Worm (Caenorhabditis elegans): ENCODE data around the gene cyp-13A10.

DNA sequence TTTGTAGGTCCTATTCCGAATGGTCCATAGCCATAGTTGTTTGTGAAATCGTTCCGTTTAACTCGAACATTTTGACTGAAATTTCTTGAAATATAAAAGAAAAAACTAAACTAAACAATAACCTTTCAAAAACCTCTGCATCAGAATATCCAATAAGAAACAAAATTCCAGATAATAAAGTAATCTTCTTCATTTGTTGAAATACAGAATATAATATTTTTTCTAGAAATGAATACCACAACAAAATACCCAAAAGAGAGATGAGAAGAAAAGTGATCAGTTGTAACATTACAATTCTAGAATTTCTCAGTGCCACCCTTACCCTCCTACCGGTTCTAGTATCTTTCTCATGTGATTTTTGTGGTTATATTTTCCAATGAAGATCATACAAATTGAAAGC is 9.0 kb downstream of the cyp-13A10 start, which contains the start of gene ZK1307.2:
- TF ChIP-seq zag-1 (tag; optimal IDR thresholded peaks at IDR 0.05): no peak
- TF ChIP-seq fkh-10 (GFP tag; optimal IDR thresholded peaks at IDR 0.05): no peak
- no peak for TF ChIP-seq tra-1 (GFP tag; IDR thresholded peaks at IDR 0.05)
- no peak for TF ChIP-seq F49E8.2 (tag; optimal IDR thresholded peaks at IDR 0.05; ENCODE audit: borderline replicate concordance)
- no peak for TF ChIP-seq nhr-28 (tag; optimal IDR thresholded peaks at IDR 0.05)
